Worm (Caenorhabditis elegans) whole organism, mixed stage, embryonic: ENCODE results near the gene C14A6.5.

Experiments
- M03D4.4 ChIP-seq: sonication (generic microtip); optimal IDR thresholded peaks from 2 replicates; lab custom pipeline; 2017; ENCODE audit warnings: mild to moderate bottlenecking, missing genetic modification characterization, missing compliant biosample characterization
- bed-3 ChIP-seq: fragments of 200-800 bp; sonication (Bioruptor generic); optimal IDR thresholded peaks from 3 replicates; lab custom pipeline; 2018; ENCODE audit warnings: mild to moderate bottlenecking, missing genetic modification characterization, moderate library complexity, missing compliant biosample characterization
- ces-1 ChIP-seq: fragments of 150-350 bp; optimal IDR thresholded peaks from 2 replicates; lab custom pipeline; 2014; ENCODE audit warnings: missing biosample characterization, missing genetic modification reagents, missing genetic modification characterization
- snpc-4 ChIP-seq: fragments of 150-350 bp; optimal IDR thresholded peaks from 2 replicates; lab custom pipeline; 2014; ENCODE audit warnings: missing biosample characterization, missing genetic modification characterization

DNA sequence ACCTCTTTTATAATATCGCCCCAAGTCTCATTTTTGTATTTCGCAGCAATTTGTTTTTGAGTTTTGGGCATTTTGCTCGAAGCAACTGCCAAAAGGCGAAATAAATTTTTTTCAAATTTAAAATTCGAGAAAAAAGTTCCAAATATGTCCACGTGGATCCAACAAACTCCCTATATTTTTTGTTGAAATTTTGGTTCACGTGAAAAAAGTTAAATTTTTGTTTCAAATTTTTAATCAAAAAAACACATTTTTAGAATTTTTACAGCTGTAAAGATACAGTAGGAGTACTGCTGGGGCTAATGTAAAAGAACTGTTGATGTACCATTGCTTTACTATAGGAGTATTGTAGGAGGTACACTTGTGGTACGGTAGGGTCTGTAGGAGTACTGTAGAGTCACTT, 2.5 kb upstream of the C14A6.5 start, which contains the start of gene C14A6.6:
- TF ChIP-seq M03D4.4 (tag; lab: Kevin White, UChicago) = no peak
- TF ChIP-seq ces-1 (GFP tag; lab: Kevin White, UChicago) = no peak
- TF ChIP-seq snpc-4 (tag; lab: Kevin White, UChicago) = no peak
- TF ChIP-seq bed-3 = no peak
